Fruit fly (Drosophila melanogaster) whole organism, embryonic: ENCODE data around the gene CG32192.

Source experiments
- Atf-2 ChIP-seq: fragments of 200-800 bp; sonication (Bioruptor generic); optimal IDR thresholded peaks from 2 replicates; lab custom pipeline; 2016; ENCODE audit warnings: missing biosample characterization, missing genetic modification characterization
- Blimp-1 ChIP-seq: fragments of 200-800 bp; sonication (Bioruptor generic); optimal IDR thresholded peaks from 3 replicates; lab custom pipeline; 2018; ENCODE audit warnings: missing biosample characterization, missing genetic modification characterization, mild to moderate bottlenecking, moderate library complexity, missing genetic modification reagents
- CG10321 ChIP-seq: fragments of 200-800 bp; sonication (Bioruptor generic); IDR thresholded peaks from 2 replicates; pipeline ENCODE4 v1.3.6; 2022; ENCODE audit warnings: missing biosample characterization, missing genetic modification characterization
- CG11085 ChIP-seq: fragments of 200-800 bp; sonication (Bioruptor generic); IDR thresholded peaks from 2 replicates; pipeline ENCODE4 v1.3.6; 2022; ENCODE audit warnings: missing biosample characterization, missing genetic modification characterization
- CG11723 ChIP-seq: fragments of 200-800 bp; sonication (Bioruptor generic); optimal IDR thresholded peaks from 2 replicates; lab custom pipeline; 2017; ENCODE audit warnings: missing biosample characterization, mild to moderate bottlenecking, missing genetic modification characterization
- CG1233 ChIP-seq: fragments of 200-800 bp; sonication (Bioruptor generic); optimal IDR thresholded peaks from 4 replicates; lab custom pipeline; 2018; ENCODE audit warnings: missing biosample characterization, mild to moderate bottlenecking, missing genetic modification characterization
- CG14710 ChIP-seq: fragments of 200-800 bp; sonication (Bioruptor generic); optimal IDR thresholded peaks from 3 replicates; lab custom pipeline; 2019; ENCODE audit warnings: missing biosample characterization, mild to moderate bottlenecking, missing genetic modification characterization, moderate library complexity
- CG17612 ChIP-seq: fragments of 200-800 bp; sonication (Bioruptor generic); IDR thresholded peaks from 2 replicates; pipeline ENCODE4 v1.3.6; 2022; ENCODE audit warnings: missing biosample characterization, missing genetic modification characterization
- CG17912 ChIP-seq: fragments of 200-800 bp; sonication (Bioruptor generic); optimal IDR thresholded peaks from 2 replicates; lab custom pipeline; 2018; ENCODE audit warnings: missing biosample characterization, mild to moderate bottlenecking, missing genetic modification characterization
- CG18262 ChIP-seq: fragments of 200-800 bp; optimal IDR thresholded peaks from 3 replicates; lab custom pipeline; 2019; ENCODE audit warnings: missing biosample characterization, mild to moderate bottlenecking, missing genetic modification characterization, moderate library complexity
- CG18476 ChIP-seq: fragments of 200-800 bp; sonication (Bioruptor generic); optimal IDR thresholded peaks from 2 replicates; lab custom pipeline; 2016; ENCODE audit warnings: missing biosample characterization, mild to moderate bottlenecking, missing genetic modification characterization
- CG30020 ChIP-seq: fragments of 200-800 bp; optimal IDR thresholded peaks from 2 replicates; lab custom pipeline; 2019; ENCODE audit warnings: missing biosample characterization, mild to moderate bottlenecking, missing genetic modification characterization, moderate library complexity
- CG32772 ChIP-seq: fragments of 200-800 bp; sonication (Bioruptor generic); IDR thresholded peaks from 2 replicates; pipeline ENCODE4 v1.3.6; 2022; ENCODE audit warnings: missing biosample characterization, missing genetic modification characterization
- CG33557 ChIP-seq: fragments of 200-800 bp; sonication (Bioruptor generic); optimal IDR thresholded peaks from 2 replicates; lab custom pipeline; 2019; ENCODE audit warnings: missing biosample characterization, mild to moderate bottlenecking, missing genetic modification characterization, moderate library complexity
- CG3847 ChIP-seq: fragments of 200-800 bp; sonication (Bioruptor generic); IDR thresholded peaks from 2 replicates; pipeline ENCODE4 v1.3.6; 2022; ENCODE audit warnings: missing biosample characterization, missing genetic modification characterization
- CG4282 ChIP-seq: fragments of 200-800 bp; sonication (Bioruptor generic); optimal IDR thresholded peaks from 2 replicates; lab custom pipeline; 2016; ENCODE audit warnings: missing biosample characterization, missing genetic modification characterization
- CG4360 ChIP-seq: fragments of 200-800 bp; sonication (Bioruptor generic); IDR thresholded peaks from 2 replicates; pipeline ENCODE4 v1.3.6; 2022; ENCODE audit warnings: missing biosample characterization, missing genetic modification characterization
- CG5953 ChIP-seq: fragments of 200-800 bp; sonication (Bioruptor generic); IDR thresholded peaks from 2 replicates; pipeline ENCODE4 v1.3.6; 2022; ENCODE audit warnings: missing biosample characterization, missing genetic modification characterization
- CG7745 ChIP-seq: fragments of 200-800 bp; sonication (Bioruptor generic); optimal IDR thresholded peaks from 2 replicates; lab custom pipeline; 2018; ENCODE audit warnings: missing biosample characterization, mild to moderate bottlenecking, missing genetic modification characterization, moderate library complexity
- CG9817 ChIP-seq: fragments of 200-800 bp; sonication (Bioruptor generic); optimal IDR thresholded peaks from 2 replicates; lab custom pipeline; 2018; ENCODE audit warnings: missing biosample characterization, mild to moderate bottlenecking, missing genetic modification characterization, moderate library complexity
- CkIIα-i1 ChIP-seq: fragments of 200-800 bp; sonication (Bioruptor generic); IDR thresholded peaks from 2 replicates; pipeline ENCODE4 v1.3.6; 2022; ENCODE audit warnings: missing biosample characterization, missing genetic modification characterization
- Dbx ChIP-seq: fragments of 200-800 bp; sonication (Bioruptor generic); IDR thresholded peaks from 3 replicates; pipeline ENCODE4 v1.3.6; 2022; ENCODE audit warnings: missing biosample characterization, missing genetic modification characterization
- Deaf1 ChIP-seq: fragments of 200-800 bp; optimal IDR thresholded peaks from 3 replicates; lab custom pipeline; 2019; ENCODE audit warnings: missing biosample characterization, mild to moderate bottlenecking, missing genetic modification characterization, moderate library complexity
- Dip2 ChIP-seq: fragments of 200-800 bp; sonication (Bioruptor generic); IDR thresholded peaks from 2 replicates; pipeline ENCODE4 v1.3.6; 2022; ENCODE audit warnings: missing biosample characterization, missing genetic modification characterization
- Drgx ChIP-seq: fragments of 200-800 bp; sonication (Bioruptor generic); IDR thresholded peaks from 2 replicates; pipeline ENCODE4 v1.3.6; 2022; ENCODE audit warnings: missing biosample characterization, missing genetic modification characterization
- Kr ChIP-seq: fragments of 200-800 bp; sonication (Bioruptor generic); optimal IDR thresholded peaks from 2 replicates; lab custom pipeline; 2017; ENCODE audit warnings: missing biosample characterization, mild to moderate bottlenecking, missing genetic modification characterization
- Max ChIP-seq: fragments of 200-800 bp; sonication (Bioruptor generic); optimal IDR thresholded peaks from 2 replicates; lab custom pipeline; 2016; ENCODE audit warnings: missing biosample characterization, mild to moderate bottlenecking, missing genetic modification characterization
- Med ChIP-seq: fragments of 200-800 bp; sonication (Bioruptor generic); peaks from one replicate; lab custom pipeline; 2016; ENCODE audit warnings: missing biosample characterization, missing genetic modification characterization, mild to moderate bottlenecking, inconsistent platforms, moderate library complexity
- Sin3A ChIP-seq: fragments of >200 bp; optimal IDR thresholded peaks from 2 replicates; lab custom pipeline; 2018
- caup ChIP-seq: fragments of 200-800 bp; sonication (Bioruptor generic); optimal IDR thresholded peaks from 3 replicates; lab custom pipeline; 2017; ENCODE audit warnings: missing biosample characterization, mild to moderate bottlenecking, missing genetic modification characterization, moderate library complexity; ENCODE audit not compliant: severe bottlenecking
- chif ChIP-seq, 2 experiments: fragments of 200-800 bp; sonication (Bioruptor generic); optimal IDR thresholded peaks; 3 replicates each; lab custom pipeline; 2016; ENCODE audit warnings: missing biosample characterization in 2 of 2, missing genetic modification characterization in 2 of 2
- crol ChIP-seq: fragments of 200-800 bp; sonication (Bioruptor generic); IDR thresholded peaks from 2 replicates; pipeline ENCODE4 v1.3.6; 2022; ENCODE audit warnings: missing biosample characterization, missing genetic modification characterization
- danr ChIP-seq: fragments of 200-800 bp; sonication (Bioruptor generic); IDR thresholded peaks from 2 replicates; pipeline ENCODE4 v1.3.6; 2022; ENCODE audit warnings: missing biosample characterization, missing genetic modification characterization
- dimm ChIP-seq: fragments of 200-800 bp; sonication (Bioruptor generic); IDR thresholded peaks from 2 replicates; pipeline ENCODE4 v1.3.6; 2022; ENCODE audit warnings: missing biosample characterization, missing genetic modification characterization
- kni ChIP-seq: fragments of 200-800 bp; sonication (Bioruptor generic); optimal IDR thresholded peaks from 3 replicates; lab custom pipeline; 2017; ENCODE audit warnings: mild to moderate bottlenecking, missing biosample characterization, missing genetic modification reagents, missing genetic modification characterization
- maf-S ChIP-seq: fragments of 200-800 bp; sonication (Bioruptor generic); optimal IDR thresholded peaks from 2 replicates; lab custom pipeline; 2016; ENCODE audit warnings: missing biosample characterization, missing genetic modification characterization
- mam ChIP-seq: fragments of 200-800 bp; sonication (Bioruptor generic); optimal IDR thresholded peaks from 3 replicates; lab custom pipeline; 2016; ENCODE audit warnings: missing biosample characterization, missing genetic modification characterization
- mld ChIP-seq: fragments of 200-800 bp; sonication (Bioruptor generic); IDR thresholded peaks from 3 replicates; pipeline ENCODE4 v1.3.6; 2022; ENCODE audit warnings: missing biosample characterization, missing genetic modification characterization; ENCODE audit not compliant: partially characterized antibody
- nom ChIP-seq: fragments of 200-800 bp; sonication (Bioruptor generic); optimal IDR thresholded peaks from 2 replicates; lab custom pipeline; 2017; ENCODE audit warnings: missing biosample characterization, missing genetic modification characterization, mild to moderate bottlenecking, moderate library complexity, missing genetic modification reagents
- prd ChIP-seq, 3 experiments: fragments of >200 bp in 2 of 3; fragments of 200-800 bp in 1 of 3; sonication (Bioruptor generic) in 1 of 3; optimal IDR thresholded peaks in 2 of 3; IDR thresholded peaks in 1 of 3; 2 replicates in 2 of 3; 3 replicates in 1 of 3; pipeline versions ENCODE4 v1.3.6 to Lab custom; 2017 to 2022; ENCODE audit warnings: missing biosample characterization in 1 of 3, missing genetic modification characterization in 1 of 3
- psq ChIP-seq: fragments of 200-800 bp; sonication (Bioruptor generic); optimal IDR thresholded peaks from 2 replicates; lab custom pipeline; 2017; ENCODE audit warnings: missing biosample characterization, missing genetic modification characterization
- rib ChIP-seq: fragments of 200-800 bp; sonication (Bioruptor generic); IDR thresholded peaks from 2 replicates; pipeline ENCODE4 v1.3.6; 2022; ENCODE audit warnings: missing biosample characterization, missing genetic modification characterization
- sens ChIP-seq: fragments of 200-800 bp; sonication (Bioruptor generic); peaks from one replicate; lab custom pipeline; 2016; ENCODE audit warnings: missing biosample characterization, missing genetic modification characterization
- sima ChIP-seq: fragments of 200-800 bp; sonication (Bioruptor generic); optimal IDR thresholded peaks from 2 replicates; lab custom pipeline; 2016; ENCODE audit warnings: missing biosample characterization, missing genetic modification characterization
- slp2 ChIP-seq: fragments of 200-800 bp; sonication (Bioruptor generic); optimal IDR thresholded peaks from 2 replicates; lab custom pipeline; 2016; ENCODE audit warnings: missing biosample characterization, missing genetic modification characterization
- sna ChIP-seq: fragments of 200-800 bp; sonication (Bioruptor generic); IDR thresholded peaks from 2 replicates; pipeline ENCODE4 v1.3.6; 2022; ENCODE audit warnings: missing biosample characterization, missing genetic modification characterization; ENCODE audit not compliant: partially characterized antibody
- sob ChIP-seq: fragments of 200-800 bp; sonication (Bioruptor generic); IDR thresholded peaks from 2 replicates; pipeline ENCODE4 v1.3.6; 2022; ENCODE audit warnings: missing biosample characterization, missing genetic modification characterization
- sqz ChIP-seq: fragments of 200-800 bp; sonication (Bioruptor generic); optimal IDR thresholded peaks from 3 replicates; lab custom pipeline; 2018; ENCODE audit warnings: missing biosample characterization, mild to moderate bottlenecking, missing genetic modification characterization
- ttk ChIP-seq: fragments of 200-800 bp; sonication (Bioruptor generic); IDR thresholded peaks from 2 replicates; pipeline ENCODE4 v2.1.2; 2022; ENCODE audit warnings: missing biosample characterization, missing genetic modification characterization
- twi ChIP-seq: fragments of 200-800 bp; optimal IDR thresholded peaks from 2 replicates; lab custom pipeline; 2019; ENCODE audit warnings: missing biosample characterization, mild to moderate bottlenecking, missing genetic modification characterization, moderate library complexity
- zfh2 ChIP-seq: fragments of 200-800 bp; sonication (Bioruptor generic); optimal IDR thresholded peaks from 2 replicates; lab custom pipeline; 2016; ENCODE audit warnings: missing biosample characterization, missing genetic modification characterization

Gene CG32192

dm6 chr3L:18008747-18009383 is 31.3 kb upstream of the CG32192 start (continued):
- TF ChIP-seq caup (GFP tag; lab: Kevin White, UChicago) = no peak
- TF ChIP-seq sna (GFP tag; lab: Robert Waterston, UW) = no peak
- TF ChIP-seq CG9817 = no peak
- TF ChIP-seq chif (GFP tag; optimal IDR thresholded peaks at IDR 0.05; lab: Kevin White, UChicago) = peak; percentile 83 to 87
- TF ChIP-seq zfh2 (GFP tag; lab: Kevin White, UChicago) = no peak
- peak; percentile 96 for TF ChIP-seq Med
- no peak for TF ChIP-seq CG5953 (GFP tag; lab: Robert Waterston, UW)
- TF ChIP-seq CG1233 (GFP tag; lab: Kevin White, UChicago) = peak; percentile 68
- TF ChIP-seq slp2 = peak; percentile 78
- TF ChIP-seq CG14710 = peak; percentile 89
- TF ChIP-seq CG17612 (GFP tag; lab: Robert Waterston, UW) = no peak
- peak; percentile 91 for TF ChIP-seq CG18262 (tag; lab: Kevin White, UChicago)
- TF ChIP-seq CG30020 (tag; lab: Kevin White, UChicago) = peak; percentile 40
- TF ChIP-seq crol (GFP tag; lab: Robert Waterston, UW) = peak; percentile 59
- TF ChIP-seq CG18476 = peak; percentile 60
- TF ChIP-seq maf-S (GFP tag; lab: Kevin White, UChicago) = peak; percentile 51
- TF ChIP-seq CG10321 (GFP tag; lab: Robert Waterston, UW) = no peak
- TF ChIP-seq Sin3A (lab: Kevin White, UChicago) = no peak
- TF ChIP-seq mam (GFP tag; lab: Kevin White, UChicago) = peak; percentile 56
- no peak for TF ChIP-seq CkIIα-i1 (GFP tag; lab: Robert Waterston, UW)
- TF ChIP-seq CG11723 (GFP tag; lab: Kevin White, UChicago) = peak; percentile 47
- no peak for TF ChIP-seq danr
- TF ChIP-seq CG4282 (GFP tag; lab: Kevin White, UChicago) = peak; percentile 2
- peak; percentile 87 for TF ChIP-seq nom (GFP tag; lab: Kevin White, UChicago)
- 0 out of 2 replicates have a peak, but pooled peaks have one; percentile 6 for TF ChIP-seq dimm (GFP tag; lab: Robert Waterston, UW)
- TF ChIP-seq CG4360 (GFP tag; lab: Robert Waterston, UW) = no peak
- TF ChIP-seq CG32772 (GFP tag; lab: Robert Waterston, UW) = peak; percentile 79
- TF ChIP-seq twi (tag; lab: Kevin White, UChicago) = peak; percentile 63
- TF ChIP-seq sima (GFP tag; lab: Kevin White, UChicago) = no peak
- TF ChIP-seq Drgx (GFP tag; lab: Robert Waterston, UW) = peak; percentile 98
- TF ChIP-seq CG3847 (GFP tag; lab: Robert Waterston, UW) = no peak
- no peak for TF ChIP-seq mld (GFP tag; lab: Robert Waterston, UW)
- TF ChIP-seq prd (optimal IDR thresholded peaks at IDR 0.05; lab: Kevin White, UChicago) = no peak
- peak; percentile 82; the same call in 2 of the 3 replicates for TF ChIP-seq prd (GFP tag; IDR thresholded peaks at IDR 0.05; lab: Robert Waterston, UW)
- TF ChIP-seq ttk (GFP tag; lab: Robert Waterston, UW) = peak; percentile 65
- peak; percentile 30 for TF ChIP-seq Deaf1 (tag; lab: Kevin White, UChicago)
- TF ChIP-seq Dip2 = no peak
- peak; percentile 45 for TF ChIP-seq Max

- no peak for TF ChIP-seq CG17912 (GFP tag; lab: Kevin White, UChicago)
- peak; percentile 31 for TF ChIP-seq Kr (GFP tag; lab: Kevin White, UChicago)
- TF ChIP-seq CG33557 = peak; percentile 3
- TF ChIP-seq CG11085 (GFP tag; lab: Robert Waterston, UW) = no peak
- no peak for TF ChIP-seq CG18262 (tag; lab: Kevin White, UChicago)
- no peak for TF ChIP-seq Drgx (GFP tag; lab: Robert Waterston, UW)
- peak; percentile 88 for TF ChIP-seq sqz
- TF ChIP-seq kni (GFP tag; lab: Kevin White, UChicago) = peak; percentile 81
- peak; percentile 98 for TF ChIP-seq Blimp-1 (GFP tag; lab: Kevin White, UChicago)
- TF ChIP-seq psq = peak; percentile 78
- TF ChIP-seq Dbx (GFP tag; lab: Robert Waterston, UW) = no peak
- TF ChIP-seq sens = peak; percentile 65
- peak; percentile 49; the same call in 1 of the 2 replicates for TF ChIP-seq rib (GFP tag; lab: Robert Waterston, UW)
- 0 out of 2 replicates have a peak, but pooled peaks have one; percentile 9 for TF ChIP-seq sob
- no peak for TF ChIP-seq Atf-2 (GFP tag; lab: Kevin White, UChicago)
- peak; percentile 11 for TF ChIP-seq CG7745 (tag; lab: Kevin White, UChicago)
Observed at dm6 chr3L:18010418-18010883, 29.7 kb upstream of the CG32192 start.
